Worm (Caenorhabditis elegans) whole organism, L2 larva: ENCODE measurements around the gene F55H2.5.

Experiments
- C34F6.9 ChIP-seq: fragments of 150-350 bp; optimal IDR thresholded peaks from 2 replicates; lab custom pipeline; 2014; ENCODE audit warnings: missing biosample characterization, missing genetic modification characterization
- Y55F3AM.14 ChIP-seq: fragments of 200-800 bp; sonication (Bioruptor generic); optimal IDR thresholded peaks from 2 replicates; lab custom pipeline; 2018; ENCODE audit warnings: mild to moderate bottlenecking, missing genetic modification characterization, missing compliant biosample characterization
- ZK546.5 ChIP-seq: sonication (generic microtip); optimal IDR thresholded peaks from 2 replicates; lab custom pipeline; 2017; ENCODE audit warnings: missing biosample characterization, missing genetic modification characterization
- aly-2 ChIP-seq: fragments of 150-350 bp; optimal IDR thresholded peaks from 2 replicates; lab custom pipeline; 2014; ENCODE audit warnings: missing biosample characterization, missing genetic modification characterization
- ama-1 ChIP-seq: fragments of 150-350 bp; optimal IDR thresholded peaks from 2 replicates; lab custom pipeline; 2018; ENCODE audit warnings: inconsistent platforms
- blmp-1 ChIP-seq: sonication (generic microtip); optimal IDR thresholded peaks from 2 replicates; lab custom pipeline; 2017; ENCODE audit warnings: missing genetic modification characterization, mild to moderate bottlenecking, missing compliant biosample characterization, antibody characterized with exemption, moderate library complexity; ENCODE audit not compliant: insufficient read depth
- ceh-16 ChIP-seq: fragments of 150-350 bp; optimal IDR thresholded peaks from 2 replicates; lab custom pipeline; 2014; ENCODE audit warnings: missing biosample characterization, missing genetic modification characterization
- crh-2 ChIP-seq: sonication (generic microtip); optimal IDR thresholded peaks from 2 replicates; lab custom pipeline; 2017; ENCODE audit warnings: missing biosample characterization, missing genetic modification characterization
- dmd-4 ChIP-seq: sonication (generic microtip); optimal IDR thresholded peaks from 2 replicates; lab custom pipeline; 2017; ENCODE audit warnings: missing biosample characterization, missing genetic modification characterization
- egl-27 ChIP-seq: sonication (generic microtip); optimal IDR thresholded peaks from 3 replicates; lab custom pipeline; 2017; ENCODE audit warnings: missing biosample characterization, missing genetic modification reagents, missing genetic modification characterization
- elt-1 ChIP-seq: fragments of 150-350 bp; optimal IDR thresholded peaks from 2 replicates; lab custom pipeline; 2014; ENCODE audit warnings: missing biosample characterization, missing genetic modification characterization
- elt-3 ChIP-seq: sonication (generic microtip); optimal IDR thresholded peaks from 2 replicates; lab custom pipeline; 2017; ENCODE audit warnings: missing biosample characterization, missing genetic modification characterization
- fos-1 ChIP-seq: fragments of 150-350 bp; optimal IDR thresholded peaks from 2 replicates; lab custom pipeline; 2014; ENCODE audit warnings: missing biosample characterization, missing genetic modification characterization
- lin-11 ChIP-seq: fragments of 150-350 bp; sonication (generic microtip); optimal IDR thresholded peaks from 2 replicates; lab custom pipeline; 2014; ENCODE audit warnings: missing biosample characterization, missing genetic modification characterization, inconsistent platforms, mixed read lengths
- lin-13 ChIP-seq: fragments of 150-350 bp; optimal IDR thresholded peaks from 2 replicates; lab custom pipeline; 2014; ENCODE audit warnings: missing biosample characterization, missing genetic modification reagents, missing genetic modification characterization
- lin-39 ChIP-seq: fragments of 150-350 bp; optimal IDR thresholded peaks from 2 replicates; lab custom pipeline; 2014; ENCODE audit warnings: missing biosample characterization, missing genetic modification reagents, missing genetic modification characterization
- lsy-2 ChIP-seq, 2 experiments: fragments of 150-350 bp in 1 of 2; sonication (generic microtip) in 1 of 2; optimal IDR thresholded peaks; 2 replicates each; lab custom pipeline; 2014 to 2017; ENCODE audit warnings: missing biosample characterization in 2 of 2, missing genetic modification characterization in 2 of 2
- mbf-1 ChIP-seq: sonication (generic microtip); optimal IDR thresholded peaks from 2 replicates; lab custom pipeline; 2017; ENCODE audit warnings: missing biosample characterization, missing genetic modification characterization
- mdl-1 ChIP-seq, 2 experiments: fragments of 150-350 bp in 1 of 2; sonication (generic microtip) in 1 of 2; optimal IDR thresholded peaks; 2 replicates each; lab custom pipeline; 2017; ENCODE audit warnings: missing biosample characterization in 2 of 2, missing genetic modification characterization in 2 of 2
- nhr-11 ChIP-seq: fragments of 150-350 bp; optimal IDR thresholded peaks from 2 replicates; lab custom pipeline; 2014; ENCODE audit warnings: missing biosample characterization, missing genetic modification characterization
- nhr-129 ChIP-seq: fragments of 150-350 bp; optimal IDR thresholded peaks from 2 replicates; lab custom pipeline; 2014; ENCODE audit warnings: missing biosample characterization, missing genetic modification characterization
- nhr-21 ChIP-seq: fragments of 150-350 bp; optimal IDR thresholded peaks from 2 replicates; lab custom pipeline; 2014; ENCODE audit warnings: missing biosample characterization, missing genetic modification characterization
- nhr-237 ChIP-seq: fragments of 150-350 bp; optimal IDR thresholded peaks from 2 replicates; lab custom pipeline; 2014; ENCODE audit warnings: missing biosample characterization, missing genetic modification characterization
- nhr-25 ChIP-seq: fragments of 150-350 bp; sonication (generic microtip); optimal IDR thresholded peaks from 3 replicates; lab custom pipeline; 2014; ENCODE audit warnings: missing biosample characterization, missing genetic modification characterization
- nhr-6 ChIP-seq: fragments of 150-350 bp; optimal IDR thresholded peaks from 2 replicates; lab custom pipeline; 2014; ENCODE audit warnings: missing biosample characterization, missing genetic modification characterization
- peb-1 ChIP-seq: fragments of 150-350 bp; optimal IDR thresholded peaks from 2 replicates; lab custom pipeline; 2014; ENCODE audit warnings: missing biosample characterization, missing genetic modification characterization
- sem-4 ChIP-seq: fragments of 150-350 bp; optimal IDR thresholded peaks from 2 replicates; lab custom pipeline; 2014; ENCODE audit warnings: missing biosample characterization, missing genetic modification reagents, missing genetic modification characterization
- skn-1 ChIP-seq: sonication (generic microtip); optimal IDR thresholded peaks from 2 replicates; lab custom pipeline; 2017; ENCODE audit warnings: missing biosample characterization, missing genetic modification characterization
- sma-3 ChIP-seq: sonication (generic microtip); optimal IDR thresholded peaks from 2 replicates; lab custom pipeline; 2016; ENCODE audit warnings: missing genetic modification reagents, missing genetic modification characterization, missing compliant biosample characterization
- snpc-4 ChIP-seq: fragments of 150-350 bp; optimal IDR thresholded peaks from 2 replicates; lab custom pipeline; 2014; ENCODE audit warnings: missing biosample characterization, missing genetic modification characterization
- unc-55 ChIP-seq: fragments of 150-350 bp; sonication (generic microtip); optimal IDR thresholded peaks from 3 replicates; lab custom pipeline; 2014; ENCODE audit warnings: missing biosample characterization, missing genetic modification reagents, missing genetic modification characterization
- zag-1 ChIP-seq: fragments of 150-350 bp; optimal IDR thresholded peaks from 2 replicates; lab custom pipeline; 2014; ENCODE audit warnings: missing biosample characterization, missing genetic modification characterization
- ztf-1 ChIP-seq: fragments of 200-800 bp; sonication (Bioruptor generic); conservative IDR thresholded peaks from 2 replicates; pipeline ENCODE4 v1.3.6; 2022; ENCODE audit warnings: missing genetic modification characterization, missing compliant biosample characterization
- ztf-4 ChIP-seq: fragments of 150-350 bp; optimal IDR thresholded peaks from 2 replicates; lab custom pipeline; 2014; ENCODE audit warnings: missing biosample characterization, missing genetic modification characterization

F55H2.5 gene

ce11 chrIII:9523581-9523980, 12.3 kb downstream of the F55H2.5 start, which contains the start of gene mrps-23:
mrps-23 (minus strand) TSS chrIII:9523672.
- TF ChIP-seq dmd-4 (tag; lab: Kevin White, UChicago), result no peak
- peak; percentile 14 for TF ChIP-seq nhr-25 (tag; lab: Kevin White, UChicago)
- TF ChIP-seq unc-55 (GFP tag; lab: Kevin White, UChicago), result peak; percentile 24
- TF ChIP-seq lsy-2 (tag; optimal IDR thresholded peaks at IDR 0.05; lab: Kevin White, UChicago), result peak in 1 of 2 experiments; percentile 31
- no peak for TF ChIP-seq egl-27
- TF ChIP-seq, all 48 proteins: peak for 3

DNA sequence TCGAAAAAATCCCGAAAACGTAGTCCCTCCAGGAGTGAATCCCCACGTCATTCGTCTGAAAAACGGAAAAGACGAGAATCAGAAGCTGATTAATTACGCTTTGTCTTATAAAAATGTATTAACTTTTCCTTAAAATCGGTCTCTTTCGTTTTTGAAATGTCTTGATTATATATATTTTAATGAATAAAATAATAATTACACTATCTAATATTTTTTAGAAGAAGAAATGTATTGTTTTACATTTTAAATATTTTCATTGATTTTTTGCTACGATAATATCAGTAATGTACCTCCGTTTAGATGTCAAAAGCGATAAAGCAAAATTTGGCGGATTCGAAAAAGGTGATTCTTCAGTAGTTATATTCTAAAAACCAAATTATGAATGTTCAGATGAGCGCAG, 14.0 kb downstream of the F55H2.5 start, which contains the start of gene trpp-3:
Gene trpp-3 (plus strand): TSS at position 301 of the 400 bp plus-strand sequence.
- no peak for TF ChIP-seq zag-1 (tag; lab: Kevin White, UChicago)
- TF ChIP-seq fos-1, result no peak
- TF ChIP-seq nhr-237 (tag; lab: Kevin White, UChicago), result no peak
- TF ChIP-seq ztf-1, result no peak

DNA sequence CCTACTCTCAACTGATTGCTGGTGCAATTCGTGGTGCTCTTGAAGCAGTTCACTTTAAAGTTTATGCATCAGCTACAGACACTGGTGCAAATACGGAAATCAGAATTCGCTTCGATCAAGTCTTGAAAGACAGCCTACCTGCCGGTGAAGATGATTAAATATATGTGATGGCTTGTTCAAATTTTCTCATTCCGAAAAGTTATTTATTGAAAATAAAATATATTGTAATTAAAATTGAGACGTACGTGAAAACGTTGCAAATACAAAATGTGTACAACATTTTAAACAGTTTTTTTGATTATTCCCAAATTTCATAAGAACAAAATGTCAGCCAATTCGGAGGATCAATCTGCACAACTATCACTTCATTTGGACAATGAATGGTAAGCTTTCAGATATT, 15.6 kb downstream of the F55H2.5 start, which contains the start of gene ZK1098.6:
Gene ZK1098.6 (plus strand): TSS at position 301 of the 400 bp plus-strand sequence.
- no peak for TF ChIP-seq lin-39
- TF ChIP-seq snpc-4 (tag; lab: Kevin White, UChicago), result no peak
- TF ChIP-seq nhr-21 (tag; lab: Kevin White, UChicago), result no peak
- no peak for TF ChIP-seq unc-55 (GFP tag; lab: Kevin White, UChicago)
- TF ChIP-seq lsy-2 (tag; optimal IDR thresholded peaks at IDR 0.05; lab: Kevin White, UChicago), result no peak
- TF ChIP-seq sem-4 (tag; lab: Kevin White, UChicago), result no peak
- TF ChIP-seq Y55F3AM.14 (GFP tag; lab: Kevin White, UChicago), result no peak
- TF ChIP-seq ZK546.5 (tag; lab: Kevin White, UChicago), result no peak
- TF ChIP-seq ceh-16 (tag; lab: Kevin White, UChicago), result no peak
- no peak for TF ChIP-seq C34F6.9
- TF ChIP-seq nhr-129 (tag; lab: Kevin White, UChicago), result no peak
- no peak for TF ChIP-seq fos-1
- TF ChIP-seq nhr-237 (tag; lab: Kevin White, UChicago), result no peak
- no peak for TF ChIP-seq ama-1 (lab: Kevin White, UChicago)
- TF ChIP-seq zag-1 (tag; lab: Kevin White, UChicago), result no peak
- TF ChIP-seq, all 48 proteins: peak for 0

- TF ChIP-seq unc-55 (GFP tag; lab: Kevin White, UChicago) (peak; percentile 31), ama-1 (lab: Kevin White, UChicago) (no peak), lsy-2 (tag; optimal IDR thresholded peaks at IDR 0.05; lab: Kevin White, UChicago) (peak in 1 of 2 experiments; percentile 56), blmp-1 (tag; lab: Kevin White, UChicago) (no peak), mbf-1 (tag; lab: Kevin White, UChicago) (no peak), crh-2 (tag; lab: Kevin White, UChicago) (peak; percentile 60), C34F6.9 (peak; percentile 48)
Observed at ce11 chrIII:9528824-9529223, 17.6 kb downstream of the F55H2.5 start, which contains the start of gene ZK1098.2. ZK1098.2 (plus strand) TSS chrIII:9529159.

- peak in 1 of 2 experiments; percentile 60 for TF ChIP-seq lsy-2 (tag; optimal IDR thresholded peaks at IDR 0.05; lab: Kevin White, UChicago)
- TF ChIP-seq C34F6.9, result peak; percentile 65
- no peak for TF ChIP-seq egl-27
- TF ChIP-seq lin-13 (GFP tag; lab: Kevin White, UChicago), result peak; percentile 16
- TF ChIP-seq nhr-6 (tag; lab: Kevin White, UChicago), result no peak
- no peak for TF ChIP-seq sma-3 (GFP tag; lab: Kevin White, UChicago)
- TF ChIP-seq unc-55 (GFP tag; lab: Kevin White, UChicago), result peak; percentile 51
Observed at ce11 chrIII:9538655-9539155, 27.4 kb downstream of the F55H2.5 start, which contains the start of gene ZK1098.3. ZK1098.3 (minus strand) TSS chrIII:9538705.

DNA sequence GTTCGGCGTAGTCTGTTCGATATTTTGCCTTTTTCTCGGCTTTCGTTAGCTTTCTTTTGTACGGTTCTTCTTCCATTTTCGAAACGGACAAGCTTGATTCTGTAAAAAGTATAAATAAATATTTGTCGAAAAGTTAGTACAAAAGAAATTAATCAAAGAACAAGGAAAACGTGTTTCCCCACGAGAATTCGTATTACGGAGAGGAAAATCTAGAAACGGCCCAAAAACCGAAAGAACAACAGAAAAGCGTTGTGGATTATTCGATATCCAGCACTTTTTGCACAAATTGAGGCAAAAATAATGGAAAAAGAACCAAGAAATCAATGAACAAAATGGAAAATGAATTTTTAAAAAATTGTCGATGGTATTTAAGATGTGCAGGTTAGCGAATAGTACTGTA, 31.0 kb downstream of the F55H2.5 start, which contains the start of gene mut-7:
Gene mut-7 (minus strand): TSS at position 101 of the 400 bp plus-strand sequence.
- TF ChIP-seq fos-1 (no peak), lsy-2 (tag; optimal IDR thresholded peaks at IDR 0.05; lab: Kevin White, UChicago) (no peak), peb-1 (tag; lab: Kevin White, UChicago) (no peak), nhr-21 (tag; lab: Kevin White, UChicago) (no peak), nhr-129 (tag; lab: Kevin White, UChicago) (no peak), nhr-237 (tag; lab: Kevin White, UChicago) (no peak), elt-3 (tag; lab: Kevin White, UChicago) (no peak), nhr-11 (no peak), crh-2 (tag; lab: Kevin White, UChicago) (no peak), egl-27 (no peak), nhr-6 (tag; lab: Kevin White, UChicago) (no peak), skn-1 (no peak), aly-2 (no peak), ztf-4 (tag; lab: Kevin White, UChicago) (no peak), elt-1 (no peak), zag-1 (tag; lab: Kevin White, UChicago) (no peak), mdl-1 (tag; optimal IDR thresholded peaks at IDR 0.05; lab: Kevin White, UChicago) (no peak), lin-11 (no peak), snpc-4 (tag; lab: Kevin White, UChicago) (no peak), nhr-25 (tag; lab: Kevin White, UChicago) (no peak)
